Worm (Caenorhabditis elegans): ENCODE results near the gene T16G12.3.

DNA sequence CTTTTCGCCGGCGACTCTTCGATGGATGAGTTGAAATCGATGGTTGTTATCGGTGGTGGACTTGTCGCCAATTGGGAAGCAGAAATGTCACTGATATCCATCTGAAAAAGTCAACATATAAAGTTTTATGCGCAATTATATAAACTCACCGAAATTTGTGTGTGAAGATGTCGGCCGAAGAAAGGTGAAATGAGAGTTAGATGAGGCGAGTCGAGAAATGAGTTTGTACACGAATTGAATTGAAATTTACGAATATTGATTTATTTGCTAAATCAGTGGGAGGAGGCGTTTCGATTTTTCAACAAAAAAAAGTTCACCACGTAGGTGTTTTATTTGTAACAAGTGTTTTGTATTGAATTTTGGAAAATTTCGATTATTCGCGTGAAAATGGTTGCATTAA lies 50.9 kb downstream of the T16G12.3 start, which contains the start of gene kel-10:
- no peak for TF ChIP-seq dao-5 (tag; optimal IDR thresholded peaks at IDR 0.05)
- no peak for TF ChIP-seq him-1 (tag; optimal IDR thresholded peaks at IDR 0.05)
- TF ChIP-seq W03F9.2 (tag; optimal IDR thresholded peaks at IDR 0.05), result no peak
